Fruit fly (Drosophila melanogaster) whole organism, embryonic: ENCODE measurements around the gene ATPsynO.
A peak's percentile ranks its signal among the peaks of the same experiment; 100 is the strongest.

Experiments
- Abd-B ChIP-seq: fragments of 200-800 bp; sonication (Bioruptor generic); optimal IDR thresholded peaks from 2 replicates; lab custom pipeline; 2018; ENCODE audit warnings: missing biosample characterization, mild to moderate bottlenecking, missing genetic modification characterization, moderate library complexity
- Atf-2 ChIP-seq: fragments of 200-800 bp; sonication (Bioruptor generic); optimal IDR thresholded peaks from 2 replicates; lab custom pipeline; 2016; ENCODE audit warnings: missing biosample characterization, missing genetic modification characterization
- CG10654 ChIP-seq: fragments of 200-800 bp; sonication (Bioruptor generic); optimal IDR thresholded peaks from 2 replicates; lab custom pipeline; 2016; ENCODE audit warnings: missing biosample characterization, missing genetic modification characterization
- CG10979 ChIP-seq: fragments of 200-800 bp; sonication (Bioruptor generic); optimal IDR thresholded peaks from 2 replicates; lab custom pipeline; 2018; ENCODE audit warnings: missing biosample characterization, mild to moderate bottlenecking, missing genetic modification characterization, moderate library complexity
- CG12104 ChIP-seq: fragments of 200-800 bp; sonication (Bioruptor generic); optimal IDR thresholded peaks from 3 replicates; lab custom pipeline; 2016; ENCODE audit warnings: missing biosample characterization, missing genetic modification characterization
- CG12236 ChIP-seq: fragments of 200-800 bp; sonication (Bioruptor generic); optimal IDR thresholded peaks from 2 replicates; lab custom pipeline; 2016; ENCODE audit warnings: missing biosample characterization, missing genetic modification characterization
- CG13775 ChIP-seq: fragments of 200-800 bp; sonication (Bioruptor generic); optimal IDR thresholded peaks from 3 replicates; lab custom pipeline; 2017; ENCODE audit warnings: missing biosample characterization, mild to moderate bottlenecking, missing genetic modification characterization
- CG14014 ChIP-seq: fragments of 200-800 bp; sonication (Bioruptor generic); IDR thresholded peaks from 2 replicates; pipeline ENCODE4 v1.3.6; 2022; ENCODE audit warnings: missing biosample characterization, missing genetic modification characterization
- CG15479 ChIP-seq: fragments of 200-800 bp; sonication (Bioruptor generic); optimal IDR thresholded peaks from 3 replicates; lab custom pipeline; 2019; ENCODE audit warnings: missing biosample characterization, mild to moderate bottlenecking, missing genetic modification characterization, moderate library complexity
- CG15514 ChIP-seq: fragments of 200-800 bp; sonication (Bioruptor generic); optimal IDR thresholded peaks from 3 replicates; lab custom pipeline; 2017; ENCODE audit warnings: missing biosample characterization, missing genetic modification characterization, mild to moderate bottlenecking, moderate library complexity, missing genetic modification reagents
- CG1647 ChIP-seq: fragments of 200-800 bp; sonication (Bioruptor generic); optimal IDR thresholded peaks from 3 replicates; lab custom pipeline; 2016; ENCODE audit warnings: missing biosample characterization, missing genetic modification characterization
- CG17802 ChIP-seq: fragments of 200-800 bp; sonication (Bioruptor generic); optimal IDR thresholded peaks from 2 replicates; lab custom pipeline; 2018; ENCODE audit warnings: missing biosample characterization, mild to moderate bottlenecking, missing genetic modification characterization, moderate library complexity
- CG1832 ChIP-seq: fragments of 200-800 bp; sonication (Bioruptor generic); optimal IDR thresholded peaks from 2 replicates; lab custom pipeline; 2017; ENCODE audit warnings: missing biosample characterization, mild to moderate bottlenecking, missing genetic modification characterization, inconsistent platforms
- CG2116 ChIP-seq: fragments of 200-800 bp; sonication (Bioruptor generic); optimal IDR thresholded peaks from 3 replicates; lab custom pipeline; 2018; ENCODE audit warnings: missing biosample characterization, mild to moderate bottlenecking, missing genetic modification characterization
- CG2875 ChIP-seq: fragments of 200-800 bp; sonication (Bioruptor generic); optimal IDR thresholded peaks from 2 replicates; lab custom pipeline; 2017; ENCODE audit warnings: missing biosample characterization, mild to moderate bottlenecking, missing genetic modification characterization, missing genetic modification reagents
- CG30403 ChIP-seq: fragments of 200-800 bp; sonication (Bioruptor generic); optimal IDR thresholded peaks from 3 replicates; lab custom pipeline; 2016; ENCODE audit warnings: missing biosample characterization, missing genetic modification characterization
- CG30431 ChIP-seq: fragments of 200-800 bp; sonication (Bioruptor generic); optimal IDR thresholded peaks from 2 replicates; lab custom pipeline; 2017; ENCODE audit warnings: missing biosample characterization, missing genetic modification characterization
- CG4404 ChIP-seq: fragments of 200-800 bp; sonication (Bioruptor generic); IDR thresholded peaks from 2 replicates; pipeline ENCODE4 v1.3.6; 2022; ENCODE audit warnings: missing biosample characterization, missing genetic modification characterization
- CG8944 ChIP-seq: fragments of 200-800 bp; sonication (Bioruptor generic); optimal IDR thresholded peaks from 3 replicates; lab custom pipeline; 2016; ENCODE audit warnings: missing biosample characterization, missing genetic modification characterization
- CG9609 ChIP-seq: fragments of 200-800 bp; sonication (Bioruptor generic); optimal IDR thresholded peaks from 3 replicates; lab custom pipeline; 2016; ENCODE audit warnings: missing biosample characterization, missing genetic modification characterization
- CG9797 ChIP-seq: fragments of 200-800 bp; sonication (Bioruptor generic); optimal IDR thresholded peaks from 3 replicates; lab custom pipeline; 2018; ENCODE audit warnings: missing biosample characterization, mild to moderate bottlenecking, missing genetic modification characterization
- Deaf1 ChIP-seq: fragments of 200-800 bp; optimal IDR thresholded peaks from 3 replicates; lab custom pipeline; 2019; ENCODE audit warnings: missing biosample characterization, mild to moderate bottlenecking, missing genetic modification characterization, moderate library complexity
- Ets97D ChIP-seq: fragments of 200-800 bp; sonication (Bioruptor generic); optimal IDR thresholded peaks from 3 replicates; lab custom pipeline; 2016; ENCODE audit warnings: missing biosample characterization, missing genetic modification characterization
- Fer1 ChIP-seq: fragments of 200-800 bp; sonication (Bioruptor generic); optimal IDR thresholded peaks from 2 replicates; lab custom pipeline; 2017; ENCODE audit warnings: missing biosample characterization, mild to moderate bottlenecking, missing genetic modification characterization
- H2.0 ChIP-seq: fragments of 200-800 bp; sonication (Bioruptor generic); IDR thresholded peaks from 2 replicates; pipeline ENCODE4 v1.3.6; 2022; ENCODE audit warnings: missing biosample characterization, missing genetic modification characterization
- HHEX ChIP-seq: fragments of 200-800 bp; sonication (Bioruptor generic); optimal IDR thresholded peaks from 3 replicates; lab custom pipeline; 2017; ENCODE audit warnings: missing biosample characterization, mild to moderate bottlenecking, missing genetic modification characterization, missing genetic modification reagents
- HLH4C ChIP-seq: fragments of 200-800 bp; sonication (Bioruptor generic); IDR thresholded peaks from 3 replicates; pipeline ENCODE4 v1.3.6; 2022; ENCODE audit warnings: missing biosample characterization, missing genetic modification characterization; ENCODE audit not compliant: partially characterized antibody
- Lpt ChIP-seq: fragments of >200 bp; optimal IDR thresholded peaks from 2 replicates; lab custom pipeline; 2018; ENCODE audit warnings: missing biosample characterization, missing genetic modification characterization
- Mad ChIP-seq: fragments of 200-800 bp; sonication (Bioruptor generic); optimal IDR thresholded peaks from 2 replicates; lab custom pipeline; 2016; ENCODE audit warnings: missing biosample characterization, missing genetic modification characterization
- Myb ChIP-seq: fragments of 200-800 bp; sonication (Bioruptor generic); optimal IDR thresholded peaks from 2 replicates; lab custom pipeline; 2016; ENCODE audit warnings: missing biosample characterization, missing genetic modification characterization
- Nf-YA ChIP-seq: fragments of 200-800 bp; sonication (Bioruptor generic); IDR thresholded peaks from 2 replicates; pipeline ENCODE4 v1.3.6; 2022; ENCODE audit warnings: missing biosample characterization, missing genetic modification characterization
- ara ChIP-seq: fragments of 200-800 bp; sonication (Bioruptor generic); IDR thresholded peaks from 2 replicates; pipeline ENCODE4 v1.3.6; 2022; ENCODE audit warnings: missing biosample characterization, missing genetic modification characterization
- ash1 ChIP-seq: fragments of 200-800 bp; sonication (Bioruptor generic); optimal IDR thresholded peaks from 2 replicates; lab custom pipeline; 2018; ENCODE audit warnings: missing biosample characterization, mild to moderate bottlenecking, missing genetic modification characterization
- cato ChIP-seq: fragments of 200-800 bp; sonication (Bioruptor generic); optimal IDR thresholded peaks from 2 replicates; lab custom pipeline; 2016; ENCODE audit warnings: missing biosample characterization, missing genetic modification characterization, borderline replicate concordance
- crp ChIP-seq, 2 experiments: fragments of 200-800 bp; sonication (Bioruptor generic); optimal IDR thresholded peaks; 2 replicates in 1 of 2; 3 replicates in 1 of 2; lab custom pipeline; 2017; ENCODE audit warnings: missing biosample characterization in 2 of 2, missing genetic modification characterization in 2 of 2, mild to moderate bottlenecking in 1 of 2, moderate library complexity in 1 of 2
- cwo ChIP-seq: fragments of 200-800 bp; sonication (Bioruptor generic); optimal IDR thresholded peaks from 3 replicates; lab custom pipeline; 2017; ENCODE audit warnings: missing biosample characterization, missing genetic modification characterization, mild to moderate bottlenecking, moderate library complexity, missing genetic modification reagents
- disco-r ChIP-seq: fragments of 200-800 bp; sonication (Bioruptor generic); optimal IDR thresholded peaks from 2 replicates; lab custom pipeline; 2016; ENCODE audit warnings: missing biosample characterization, missing genetic modification characterization
- dysf ChIP-seq: fragments of 200-800 bp; sonication (Bioruptor generic); IDR thresholded peaks from 3 replicates; pipeline ENCODE4 v1.3.6; 2022; ENCODE audit warnings: missing biosample characterization, missing genetic modification characterization
- gsb-n ChIP-seq: fragments of 200-800 bp; sonication (Bioruptor generic); optimal IDR thresholded peaks from 3 replicates; lab custom pipeline; 2018; ENCODE audit warnings: missing biosample characterization, mild to moderate bottlenecking, missing genetic modification characterization
- hth ChIP-seq: fragments of >200 bp; optimal IDR thresholded peaks from 2 replicates; lab custom pipeline; 2017; ENCODE audit warnings: inconsistent platforms
- jing ChIP-seq: fragments of 200-800 bp; sonication (Bioruptor generic); optimal IDR thresholded peaks from 2 replicates; lab custom pipeline; 2018; ENCODE audit warnings: missing biosample characterization, mild to moderate bottlenecking, missing genetic modification characterization
- odd ChIP-seq: fragments of 200-800 bp; sonication (Bioruptor generic); optimal IDR thresholded peaks from 2 replicates; lab custom pipeline; 2017; ENCODE audit warnings: missing biosample characterization, mild to moderate bottlenecking, missing genetic modification characterization
- otp ChIP-seq: fragments of 200-800 bp; sonication (Bioruptor generic); IDR thresholded peaks from 3 replicates; pipeline ENCODE4, ENCODE4 v1.3.6; 2022; ENCODE audit warnings: missing biosample characterization, missing genetic modification characterization
- pnt ChIP-seq: fragments of 200-800 bp; sonication (Bioruptor generic); optimal IDR thresholded peaks from 3 replicates; lab custom pipeline; 2016; ENCODE audit warnings: missing biosample characterization, missing genetic modification characterization
- sc ChIP-seq, 3 experiments: fragments of >200 bp in 2 of 3; fragments of 200-800 bp in 1 of 3; sonication (Bioruptor generic) in 1 of 3; optimal IDR thresholded peaks; 2 replicates in 2 of 3; 3 replicates in 1 of 3; lab custom pipeline; 2017; ENCODE audit warnings: mild to moderate bottlenecking in 1 of 3, missing biosample characterization in 1 of 3, missing genetic modification characterization in 1 of 3, missing genetic modification reagents in 1 of 3
- slp2 ChIP-seq: fragments of 200-800 bp; sonication (Bioruptor generic); optimal IDR thresholded peaks from 2 replicates; lab custom pipeline; 2016; ENCODE audit warnings: missing biosample characterization, missing genetic modification characterization
- so ChIP-seq: fragments of 200-800 bp; sonication (Bioruptor generic); IDR thresholded peaks from 3 replicates; pipeline ENCODE4 v1.3.6; 2022; ENCODE audit warnings: missing biosample characterization, missing genetic modification characterization
- tll ChIP-seq, 2 experiments: fragments of 200-800 bp in 1 of 2; fragments of >200 bp in 1 of 2; sonication (Bioruptor generic) in 1 of 2; optimal IDR thresholded peaks; 2 replicates each; lab custom pipeline; 2017 to 2019; ENCODE audit warnings: missing biosample characterization in 2 of 2, missing genetic modification characterization in 2 of 2, mild to moderate bottlenecking in 1 of 2, moderate library complexity in 1 of 2
- ttk ChIP-seq: fragments of 200-800 bp; sonication (Bioruptor generic); IDR thresholded peaks from 2 replicates; pipeline ENCODE4 v2.1.2; 2022; ENCODE audit warnings: missing biosample characterization, missing genetic modification characterization
- yki ChIP-seq: fragments of >200 bp; optimal IDR thresholded peaks from 3 replicates; lab custom pipeline; 2018

Gene ATPsynO

DNA sequence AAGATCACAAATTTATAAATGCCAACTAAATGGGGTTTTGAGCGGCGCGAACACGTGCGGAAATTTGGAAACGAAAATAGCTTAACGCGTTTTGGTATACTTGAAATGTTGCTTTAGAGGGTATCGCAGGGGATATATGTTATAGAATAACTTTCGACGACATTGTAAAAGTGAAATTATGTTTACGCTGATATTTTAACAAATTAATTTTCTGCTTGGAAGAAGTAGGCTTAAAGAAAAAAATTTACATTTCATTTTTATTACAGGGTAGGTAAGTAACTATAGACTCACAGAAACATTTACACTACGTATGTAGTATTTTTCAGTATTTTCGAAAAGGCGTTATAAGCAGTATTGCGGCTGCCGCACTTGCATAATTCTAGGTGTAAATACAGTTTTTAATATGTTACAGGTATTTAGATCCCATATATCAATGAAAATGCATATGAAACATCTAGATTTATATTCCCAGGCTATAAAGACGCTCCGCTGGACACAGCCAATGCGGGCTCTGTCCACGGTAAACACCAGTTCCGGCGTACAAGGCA is 36.0 kb upstream of the ATPsynO start, which contains the start of the genes Art3 and mRpS10:
TSS of gene Art3 (minus strand) at position 80 of the 548 bp plus-strand sequence.
TSS of gene mRpS10 (plus strand) at position 337 of the 548 bp plus-strand sequence.
- TF ChIP-seq CG1832 = no peak
- peak; percentile 100 for TF ChIP-seq CG10979 (tag; lab: Kevin White, UChicago)
- TF ChIP-seq odd = peak; percentile 99
- peak; percentile 100 for TF ChIP-seq gsb-n (tag; lab: Kevin White, UChicago)
- TF ChIP-seq CG30431 = peak; percentile 100
- peak; percentile 100 for TF ChIP-seq H2.0 (GFP tag; lab: Robert Waterston, UW)
- TF ChIP-seq Abd-B = peak; percentile 100
- peak; percentile 99 for TF ChIP-seq ash1 (GFP tag; lab: Kevin White, UChicago)
- TF ChIP-seq CG17802 = peak; percentile 96
- peak; percentile 100 for TF ChIP-seq CG9609
- peak; percentile 100 for TF ChIP-seq ara (GFP tag; lab: Robert Waterston, UW)
- peak; percentile 94 for TF ChIP-seq Deaf1
- peak; percentile 100 for TF ChIP-seq CG4404
- peak; percentile 100 for TF ChIP-seq Nf-YA (GFP tag; lab: Robert Waterston, UW)
- peak; percentile 100 for TF ChIP-seq CG30403
- TF ChIP-seq slp2 (GFP tag; lab: Kevin White, UChicago) = peak; percentile 100
- TF ChIP-seq Mad (GFP tag; lab: Kevin White, UChicago) = peak; percentile 100
- TF ChIP-seq CG15479 (GFP tag; lab: Kevin White, UChicago) = peak; percentile 96
- peak; percentile 99 for TF ChIP-seq cwo (GFP tag; lab: Kevin White, UChicago)
- TF ChIP-seq Lpt (GFP tag; lab: Kevin White, UChicago) = no peak
- TF ChIP-seq Ets97D (GFP tag; lab: Kevin White, UChicago) = peak; percentile 96
- peak; percentile 100 for TF ChIP-seq CG13775 (GFP tag; lab: Kevin White, UChicago)
- TF ChIP-seq CG1647 (GFP tag; lab: Kevin White, UChicago) = peak; percentile 100
- peak; percentile 100 for TF ChIP-seq HHEX (GFP tag; lab: Kevin White, UChicago)
- no peak for TF ChIP-seq hth (lab: Kevin White, UChicago)
- peak; percentile 100 for TF ChIP-seq so (GFP tag; lab: Robert Waterston, UW)
- no peak for TF ChIP-seq HLH4C
- TF ChIP-seq Atf-2 (GFP tag; lab: Kevin White, UChicago) = peak; percentile 100
- TF ChIP-seq sc (optimal IDR thresholded peaks at IDR 0.05; lab: Kevin White, UChicago) = no peak
- peak; percentile 100 for TF ChIP-seq sc (GFP tag; optimal IDR thresholded peaks at IDR 0.05; lab: Kevin White, UChicago)
- TF ChIP-seq CG10654 (GFP tag; lab: Kevin White, UChicago) = peak; percentile 100
- TF ChIP-seq yki = no peak
- peak; percentile 100 for TF ChIP-seq ttk
- TF ChIP-seq crp (GFP tag; optimal IDR thresholded peaks at IDR 0.05; lab: Kevin White, UChicago) = peak; percentile 55 to 80
- peak; percentile 100 for TF ChIP-seq CG12104 (GFP tag; lab: Kevin White, UChicago)
- TF ChIP-seq Fer1 = peak; percentile 100
- peak; percentile 100 for TF ChIP-seq CG2875 (GFP tag; lab: Kevin White, UChicago)
- peak; percentile 87 for TF ChIP-seq CG9797
- TF ChIP-seq pnt = peak; percentile 100
- TF ChIP-seq CG12236 (GFP tag; lab: Kevin White, UChicago) = peak; percentile 100
- peak; percentile 100 for TF ChIP-seq CG8944
- peak; percentile 100 for TF ChIP-seq CG14014
- peak; percentile 3 to 96 for TF ChIP-seq tll (GFP tag; optimal IDR thresholded peaks at IDR 0.05; lab: Kevin White, UChicago)
- TF ChIP-seq CG15514 (GFP tag; lab: Kevin White, UChicago) = peak; percentile 96
- TF ChIP-seq cato (GFP tag; lab: Kevin White, UChicago) = peak; percentile 100
- peak; percentile 100 for TF ChIP-seq disco-r (GFP tag; lab: Kevin White, UChicago)
- TF ChIP-seq dysf (GFP tag; lab: Robert Waterston, UW) = peak; percentile 100
- TF ChIP-seq Myb (GFP tag; lab: Kevin White, UChicago) = peak; percentile 96
- peak; percentile 100 for TF ChIP-seq otp
- TF ChIP-seq CG2116 (GFP tag; lab: Kevin White, UChicago) = peak; percentile 94
- peak; percentile 100 for TF ChIP-seq jing (GFP tag; lab: Kevin White, UChicago)
